Worm (Caenorhabditis elegans): ENCODE results near the gene srd-17.

DNA sequence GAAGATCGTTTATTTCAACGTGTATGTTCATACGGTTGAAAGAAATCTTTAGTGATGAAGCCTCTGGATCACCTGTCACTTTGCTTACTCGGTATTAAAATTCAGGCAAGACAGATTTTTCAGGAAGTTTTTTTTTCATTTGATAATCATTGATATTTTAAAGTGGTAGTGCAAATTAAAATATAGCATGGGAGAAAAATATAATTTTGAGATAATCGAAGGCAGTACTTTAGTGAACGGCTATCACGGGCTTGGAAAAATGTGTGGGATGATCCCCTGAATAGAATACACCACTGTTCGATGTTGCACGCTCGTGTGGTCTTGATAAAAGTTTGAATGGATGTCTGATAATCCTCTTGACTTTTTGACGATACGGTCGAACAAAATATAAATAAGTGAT is 5.1 kb downstream of the srd-17 start:
- TF ChIP-seq pes-1 (GFP tag; IDR thresholded peaks at IDR 0.05), result no peak
- no peak for TF ChIP-seq ama-1 (optimal IDR thresholded peaks at IDR 0.05)
- no peak for TF ChIP-seq ceh-36 (tag; optimal IDR thresholded peaks at IDR 0.05)
- TF ChIP-seq hnd-1 (tag; optimal IDR thresholded peaks at IDR 0.05), result no peak
- no peak for TF ChIP-seq scrt-1 (GFP tag; IDR thresholded peaks at IDR 0.05)
- no peak for TF ChIP-seq B0310.2 (tag; optimal IDR thresholded peaks at IDR 0.05)
- TF ChIP-seq hmg-4 (GFP tag; optimal IDR thresholded peaks at IDR 0.05), result no peak
- TF ChIP-seq flt-1 (GFP tag; IDR thresholded peaks at IDR 0.05), result no peak
- TF ChIP-seq ceh-13 (GFP tag; optimal IDR thresholded peaks at IDR 0.05), result no peak
- no peak for TF ChIP-seq hmbx-1 (tag; optimal IDR thresholded peaks at IDR 0.05)

Measured in whole organism, early embryonic.